Worm (Caenorhabditis elegans): ENCODE measurements around the gene D1054.9.

DNA sequence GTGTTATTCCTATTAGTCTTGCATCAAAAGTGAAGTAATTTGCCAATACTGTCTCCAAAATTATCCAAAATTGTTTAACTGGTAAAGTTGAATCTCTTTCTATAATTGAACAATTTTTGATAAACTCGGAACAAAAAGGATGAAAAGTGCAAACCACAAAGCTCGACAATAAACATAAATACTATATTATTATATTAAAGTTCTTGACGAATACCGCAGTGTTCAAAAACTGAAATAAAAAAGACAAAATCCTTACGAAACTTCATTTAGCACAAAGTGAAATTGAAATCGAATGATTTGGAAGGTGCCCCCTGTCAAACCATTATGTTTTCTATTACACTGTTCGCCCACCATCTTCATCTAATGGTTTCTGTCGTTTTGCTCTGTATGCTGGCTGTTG lies 49.5 kb downstream of the D1054.9 start, which contains the start of gene ZC302.3:
- TF ChIP-seq W03F9.2 (tag; optimal IDR thresholded peaks at IDR 0.05) (no peak), him-1 (tag; optimal IDR thresholded peaks at IDR 0.05) (no peak)

All from whole organism, L4/young adult.